Worm (Caenorhabditis elegans) whole organism, L4 larva: ENCODE data around the gene ptr-6.
A peak's percentile ranks its signal among the peaks of the same experiment; 100 is the strongest.

Experiments used
- D1046.2 ChIP-seq: fragments of 200-800 bp; sonication (Bioruptor generic); IDR thresholded peaks from 2 replicates; pipeline ENCODE4 v1.3.6; 2022; ENCODE audit warnings: missing genetic modification characterization, missing compliant biosample characterization
- F10B5.3 ChIP-seq: sonication (generic microtip); optimal IDR thresholded peaks from 2 replicates; lab custom pipeline; 2016; ENCODE audit warnings: mild to moderate bottlenecking, missing genetic modification characterization, missing compliant biosample characterization
- F49E8.2 ChIP-seq: sonication (generic microtip); optimal IDR thresholded peaks from 2 replicates; lab custom pipeline; 2016; ENCODE audit warnings: missing compliant biosample characterization, mild to moderate bottlenecking, missing genetic modification characterization, borderline replicate concordance
- R02D3.7 ChIP-seq: fragments of 150-350 bp; sonication (generic microtip); optimal IDR thresholded peaks from 3 replicates; lab custom pipeline; 2014; ENCODE audit warnings: missing biosample characterization, missing genetic modification characterization
- T26A8.4 ChIP-seq: fragments of 200-800 bp; sonication (Bioruptor generic); IDR thresholded peaks from 2 replicates; pipeline ENCODE4 v1.3.6; 2022; ENCODE audit warnings: missing genetic modification characterization, missing compliant biosample characterization
- Y48G9A.11 ChIP-seq: fragments of 200-800 bp; sonication (Bioruptor generic); IDR thresholded peaks from 2 replicates; pipeline ENCODE4 v1.3.6; 2022; ENCODE audit warnings: missing genetic modification reagents, missing genetic modification characterization, missing compliant biosample characterization
- ZK546.5 ChIP-seq, 2 experiments: sonication (generic microtip); optimal IDR thresholded peaks; 2 replicates each; lab custom pipeline; 2017; ENCODE audit warnings: missing biosample characterization in 2 of 2, missing genetic modification characterization in 2 of 2
- aha-1 ChIP-seq: fragments of 150-350 bp; peaks from one replicate; lab custom pipeline; 2014; ENCODE audit warnings: missing biosample characterization, missing genetic modification characterization
- aly-2 ChIP-seq: sonication (generic microtip); optimal IDR thresholded peaks from 2 replicates; lab custom pipeline; 2018; ENCODE audit warnings: missing biosample characterization, missing genetic modification characterization
- ama-1 ChIP-seq: fragments of 150-350 bp; optimal IDR thresholded peaks from 2 replicates; lab custom pipeline; 2014; ENCODE audit warnings: inconsistent platforms, mixed read lengths
- arid-1 ChIP-seq: fragments of 200-800 bp; sonication (Bioruptor generic); conservative IDR thresholded peaks from 2 replicates; pipeline ENCODE4 v1.3.6; 2022; ENCODE audit warnings: missing genetic modification reagents, missing genetic modification characterization, missing compliant biosample characterization
- ceh-20 ChIP-seq: fragments of 200-800 bp; sonication (Bioruptor generic); IDR thresholded peaks from 2 replicates; pipeline ENCODE4 v1.3.6; 2022; ENCODE audit warnings: missing genetic modification reagents, missing genetic modification characterization, missing compliant biosample characterization
- ceh-32 ChIP-seq: sonication (generic microtip); optimal IDR thresholded peaks from 2 replicates; lab custom pipeline; 2016; ENCODE audit warnings: mild to moderate bottlenecking, missing genetic modification characterization, missing compliant biosample characterization; ENCODE audit not compliant: poor library complexity
- ctbp-1 ChIP-seq: fragments of 200-800 bp; sonication (Bioruptor generic); IDR thresholded peaks from 2 replicates; pipeline ENCODE4 v1.3.6; 2022; ENCODE audit warnings: missing genetic modification reagents, missing genetic modification characterization, missing compliant biosample characterization
- daf-16 ChIP-seq, 3 experiments: sonication (generic microtip); optimal IDR thresholded peaks; 2 replicates each; lab custom pipeline; 2016 to 2017; ENCODE audit warnings: missing genetic modification characterization in 3 of 3, missing genetic modification reagents in 3 of 3, mild to moderate bottlenecking in 2 of 3, missing compliant biosample characterization in 2 of 3, missing biosample characterization in 1 of 3, moderate library complexity in 1 of 3
- dmd-6 ChIP-seq: fragments of 200-800 bp; sonication (Bioruptor generic); IDR thresholded peaks from 2 replicates; pipeline ENCODE4 v1.3.6; 2022; ENCODE audit warnings: missing genetic modification reagents, missing genetic modification characterization, missing compliant biosample characterization
- dmd-9 ChIP-seq: fragments of 200-800 bp; sonication (Bioruptor generic); IDR thresholded peaks from 2 replicates; pipeline ENCODE4 v1.3.6; 2022; ENCODE audit warnings: missing genetic modification reagents, missing genetic modification characterization, missing compliant biosample characterization
- duxl-1 ChIP-seq: sonication (generic microtip); optimal IDR thresholded peaks from 2 replicates; lab custom pipeline; 2016; ENCODE audit warnings: mild to moderate bottlenecking, missing genetic modification characterization, moderate library complexity, missing compliant biosample characterization; ENCODE audit not compliant: poor library complexity
- egl-27 ChIP-seq: sonication (generic microtip); optimal IDR thresholded peaks from 3 replicates; lab custom pipeline; 2017; ENCODE audit warnings: missing biosample characterization, missing genetic modification reagents, missing genetic modification characterization
- fkh-10 ChIP-seq: fragments of 150-350 bp; optimal IDR thresholded peaks from 2 replicates; lab custom pipeline; 2014; ENCODE audit warnings: missing biosample characterization, missing genetic modification reagents, missing genetic modification characterization
- gei-8 ChIP-seq: fragments of 200-800 bp; sonication (Bioruptor generic); optimal IDR thresholded peaks from 2 replicates; lab custom pipeline; 2018; ENCODE audit warnings: mild to moderate bottlenecking, missing genetic modification characterization, missing compliant biosample characterization
- hif-1 ChIP-seq, 2 experiments: sonication (generic microtip); optimal IDR thresholded peaks; 2 replicates each; lab custom pipeline; 2016 to 2017; ENCODE audit warnings: missing compliant biosample characterization in 2 of 2, missing genetic modification characterization in 2 of 2, missing genetic modification reagents in 2 of 2, missing genotype in 2 of 2, mild to moderate bottlenecking in 1 of 2
- hlh-11 ChIP-seq: fragments of 200-800 bp; sonication (Bioruptor generic); optimal IDR thresholded peaks from 2 replicates; lab custom pipeline; 2018; ENCODE audit warnings: mild to moderate bottlenecking, missing genetic modification characterization, missing compliant biosample characterization
- jun-1 ChIP-seq: fragments of 150-350 bp; optimal IDR thresholded peaks from 2 replicates; lab custom pipeline; 2014; ENCODE audit warnings: missing biosample characterization, missing genetic modification reagents, missing genetic modification characterization
- lin-13 ChIP-seq: fragments of 150-350 bp; optimal IDR thresholded peaks from 2 replicates; lab custom pipeline; 2014; ENCODE audit warnings: missing biosample characterization, missing genetic modification reagents, missing genetic modification characterization
- lin-15B ChIP-seq: fragments of 150-350 bp; sonication (generic microtip); optimal IDR thresholded peaks from 3 replicates; lab custom pipeline; 2014; ENCODE audit warnings: missing biosample characterization, missing genetic modification characterization
- lin-29 ChIP-seq: fragments of 200-800 bp; sonication (Bioruptor generic); IDR thresholded peaks from 2 replicates; pipeline ENCODE4 v1.3.6; 2022; ENCODE audit warnings: missing genetic modification reagents, missing genetic modification characterization, missing compliant biosample characterization
- lsy-2 ChIP-seq, 2 experiments: fragments of 150-350 bp in 1 of 2; sonication (generic microtip) in 1 of 2; optimal IDR thresholded peaks; 2 replicates each; lab custom pipeline; 2014 to 2017; ENCODE audit warnings: missing biosample characterization in 2 of 2, missing genetic modification characterization in 2 of 2
- madf-5 ChIP-seq, 2 experiments: fragments of 200-800 bp; sonication (Bioruptor generic); IDR thresholded peaks; 2 replicates each; pipeline ENCODE4 v1.3.6; 2022; ENCODE audit warnings: missing compliant biosample characterization in 2 of 2, missing genetic modification characterization in 2 of 2
- madf-9 ChIP-seq: fragments of 200-800 bp; sonication (Bioruptor generic); conservative IDR thresholded peaks from 2 replicates; pipeline ENCODE4 v1.3.6; 2022; ENCODE audit warnings: missing genetic modification reagents, missing genetic modification characterization, missing compliant biosample characterization
- mdl-1 ChIP-seq, 2 experiments: fragments of 150-350 bp in 1 of 2; sonication (generic microtip) in 1 of 2; optimal IDR thresholded peaks; 2 replicates each; lab custom pipeline; 2014 to 2017; ENCODE audit warnings: missing biosample characterization in 2 of 2, missing genetic modification characterization in 2 of 2
- mdt-29 ChIP-seq: fragments of 200-800 bp; sonication (Bioruptor generic); IDR thresholded peaks from 2 replicates; pipeline ENCODE4 v1.3.6; 2022; ENCODE audit warnings: missing genetic modification reagents, missing genetic modification characterization, missing compliant biosample characterization
- mxl-3 ChIP-seq: fragments of 200-800 bp; sonication (Bioruptor generic); optimal IDR thresholded peaks from 2 replicates; lab custom pipeline; 2018; ENCODE audit warnings: mild to moderate bottlenecking, missing genetic modification characterization, missing compliant biosample characterization
- nhr-10 ChIP-seq: fragments of 150-350 bp; optimal IDR thresholded peaks from 2 replicates; lab custom pipeline; 2014; ENCODE audit warnings: missing biosample characterization, missing genetic modification characterization
- nhr-11 ChIP-seq: fragments of 150-350 bp; optimal IDR thresholded peaks from 2 replicates; lab custom pipeline; 2014; ENCODE audit warnings: missing biosample characterization, missing genetic modification characterization
- nhr-28 ChIP-seq: fragments of 150-350 bp; optimal IDR thresholded peaks from 2 replicates; lab custom pipeline; 2014; ENCODE audit warnings: missing biosample characterization, missing genetic modification characterization
- nhr-41 ChIP-seq: fragments of 200-800 bp; sonication (Bioruptor generic); IDR thresholded peaks from 2 replicates; pipeline ENCODE4 v1.3.6; 2022; ENCODE audit warnings: missing genetic modification reagents, missing genetic modification characterization, missing compliant biosample characterization
- nhr-42 ChIP-seq: fragments of 200-800 bp; sonication (Bioruptor generic); IDR thresholded peaks from 2 replicates; pipeline ENCODE4 v1.3.6; 2022; ENCODE audit warnings: missing genetic modification characterization, missing compliant biosample characterization
- nhr-48 ChIP-seq: sonication (generic microtip); optimal IDR thresholded peaks from 2 replicates; lab custom pipeline; 2016; ENCODE audit warnings: mild to moderate bottlenecking, missing genetic modification characterization, missing compliant biosample characterization
- nhr-6 ChIP-seq: fragments of 150-350 bp; optimal IDR thresholded peaks from 2 replicates; lab custom pipeline; 2014; ENCODE audit warnings: missing biosample characterization, missing genetic modification characterization
- php-3 ChIP-seq: fragments of 200-800 bp; sonication (Bioruptor generic); IDR thresholded peaks from 2 replicates; pipeline ENCODE4 v1.3.6; 2022; ENCODE audit warnings: missing genetic modification reagents, missing genetic modification characterization, missing compliant biosample characterization
- saeg-2 ChIP-seq: fragments of 200-800 bp; sonication (Bioruptor generic); IDR thresholded peaks from 2 replicates; pipeline ENCODE4 v1.3.6; 2022; ENCODE audit warnings: missing genetic modification reagents, missing genetic modification characterization, missing compliant biosample characterization
- sdz-12 ChIP-seq: fragments of 200-800 bp; sonication (Bioruptor generic); optimal IDR thresholded peaks from 2 replicates; lab custom pipeline; 2018; ENCODE audit warnings: mild to moderate bottlenecking, missing genetic modification characterization, missing compliant biosample characterization
- snpc-4 ChIP-seq: fragments of 150-350 bp; optimal IDR thresholded peaks from 2 replicates; lab custom pipeline; 2014; ENCODE audit warnings: missing biosample characterization, missing genetic modification characterization
- unc-39 ChIP-seq: sonication (generic microtip); optimal IDR thresholded peaks from 2 replicates; lab custom pipeline; 2017; ENCODE audit warnings: missing biosample characterization, missing genetic modification characterization
- unc-62 ChIP-seq, 3 experiments: fragments of 150-350 bp in 1 of 3; sonication (generic microtip); optimal IDR thresholded peaks in 2 of 3; peaks in 1 of 3; 1 replicate in 1 of 3; 2 replicates in 2 of 3; lab custom pipeline; 2014 to 2017; ENCODE audit warnings: missing biosample characterization in 3 of 3, missing genetic modification characterization in 3 of 3, missing genetic modification reagents in 3 of 3, missing genotype in 1 of 3
- zip-11 ChIP-seq: fragments of 200-800 bp; sonication (Bioruptor generic); IDR thresholded peaks from 2 replicates; pipeline ENCODE4 v1.3.6; 2022; ENCODE audit warnings: missing genetic modification characterization, missing compliant biosample characterization
- zip-2 ChIP-seq: fragments of 150-350 bp; optimal IDR thresholded peaks from 2 replicates; lab custom pipeline; 2014; ENCODE audit warnings: missing biosample characterization, missing genetic modification characterization

The ptr-6 gene

DNA sequence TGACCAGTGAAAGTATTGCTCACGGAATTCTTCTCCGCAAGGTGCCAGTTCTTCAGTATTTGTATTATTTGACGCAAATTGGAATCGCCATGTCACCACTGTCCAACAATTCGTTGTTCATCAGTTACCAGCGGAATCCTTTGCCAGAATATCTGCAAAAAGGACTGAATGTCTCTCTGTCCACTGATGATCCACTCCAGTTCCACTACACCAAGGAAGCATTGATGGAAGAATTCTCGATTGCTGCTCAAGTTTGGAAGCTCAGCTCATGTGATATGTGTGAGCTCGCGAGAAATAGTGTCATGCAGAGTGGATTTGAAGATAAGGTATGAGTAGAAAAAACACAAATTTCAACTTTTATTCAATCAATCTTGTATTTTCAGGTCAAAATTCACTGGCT is 37.5 kb downstream of the ptr-6 start:
- TF ChIP-seq fkh-10 (GFP tag; lab: Kevin White, UChicago): no peak
- peak in 1 of 2 experiments; percentile 86 for TF ChIP-seq unc-62 (GFP tag; optimal IDR thresholded peaks at IDR 0.05 in 1 of 2; lab: Kevin White, UChicago)
- TF ChIP-seq unc-62 (tag; optimal IDR thresholded peaks at IDR 0.05; lab: Kevin White, UChicago): no peak

DNA sequence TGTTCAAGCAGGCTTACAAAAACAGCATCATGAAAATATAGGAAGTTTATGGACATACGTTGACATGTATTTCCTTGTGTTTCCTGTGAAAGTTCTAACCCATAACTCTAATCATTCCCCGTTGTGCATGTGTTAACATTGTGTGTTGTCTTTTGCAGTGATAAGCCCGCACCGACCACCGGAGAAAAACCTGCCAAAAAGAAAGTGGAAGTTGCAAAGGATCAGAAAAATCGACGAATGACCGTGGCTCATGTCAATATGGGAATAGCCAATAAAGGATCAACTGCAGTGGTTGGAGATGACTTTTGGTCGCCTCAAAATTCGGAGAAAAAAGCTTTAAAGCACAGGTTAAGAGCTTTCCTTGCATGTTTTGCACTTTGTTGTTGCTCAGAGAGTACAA is 41.4 kb downstream of the ptr-6 start:
- TF ChIP-seq hif-1 (tag; optimal IDR thresholded peaks at IDR 0.05; lab: Kevin White, UChicago) (no peak), Y48G9A.11 (GFP tag; lab: Robert Waterston, UW) (no peak), ceh-32 (no peak), gei-8 (GFP tag; lab: Kevin White, UChicago) (no peak), unc-62 (GFP tag; optimal IDR thresholded peaks at IDR 0.05 in 1 of 2; lab: Kevin White, UChicago) (no peak), unc-62 (tag; optimal IDR thresholded peaks at IDR 0.05; lab: Kevin White, UChicago) (no peak), lsy-2 (tag; optimal IDR thresholded peaks at IDR 0.05; lab: Kevin White, UChicago) (no peak), aha-1 (peak; percentile 82), nhr-11 (tag; lab: Kevin White, UChicago) (no peak), madf-5 (GFP tag; IDR thresholded peaks at IDR 0.05; lab: Robert Waterston, UW) (no peak), madf-9 (GFP tag; lab: Robert Waterston, UW) (no peak), nhr-28 (tag; lab: Kevin White, UChicago) (peak; percentile 7), T26A8.4 (GFP tag; lab: Robert Waterston, UW) (no peak), zip-11 (GFP tag; lab: Robert Waterston, UW) (no peak), duxl-1 (no peak), mdt-29 (no peak), php-3 (GFP tag; lab: Robert Waterston, UW) (no peak), R02D3.7 (tag; lab: Kevin White, UChicago) (no peak), snpc-4 (no peak), ceh-20 (GFP tag; lab: Robert Waterston, UW) (no peak), F10B5.3 (tag; lab: Kevin White, UChicago) (no peak), daf-16 (GFP tag; optimal IDR thresholded peaks at IDR 0.05; lab: Kevin White, UChicago) (no peak), daf-16 (tag; optimal IDR thresholded peaks at IDR 0.05; lab: Kevin White, UChicago) (peak; percentile 16), lin-29 (GFP tag; lab: Robert Waterston, UW) (no peak), mdl-1 (tag; optimal IDR thresholded peaks at IDR 0.05; lab: Kevin White, UChicago) (no peak)

DNA sequence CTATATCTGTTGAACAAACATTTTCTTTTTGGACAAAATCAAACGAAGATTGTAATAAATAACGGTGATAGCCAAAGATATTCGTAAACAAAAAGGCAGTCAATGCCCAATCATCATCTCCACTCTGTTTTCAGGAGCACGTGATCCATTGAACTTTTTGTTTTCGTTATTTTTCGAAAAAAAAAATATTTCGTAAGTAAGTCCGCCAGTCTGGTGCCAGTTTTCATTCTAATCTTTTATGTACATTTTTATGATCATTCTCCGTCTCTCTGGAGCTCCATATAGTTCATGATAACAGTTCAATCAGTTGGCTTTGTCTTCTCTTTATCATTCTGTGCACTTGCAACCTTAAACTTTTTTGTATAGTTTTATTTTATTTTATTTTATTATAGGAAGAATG is 43.7 kb downstream of the ptr-6 start, which contains the start of gene ampd-1:
ampd-1 (plus strand) TSS at position 393 of the 400 bp plus-strand sequence.
- TF ChIP-seq dmd-6 (peak; percentile 44; the same call in 1 of the 2 replicates), nhr-41 (no peak), F49E8.2 (tag; lab: Kevin White, UChicago) (no peak), nhr-48 (tag; lab: Kevin White, UChicago) (no peak), arid-1 (GFP tag; lab: Robert Waterston, UW) (no peak), hlh-11 (tag; lab: Kevin White, UChicago) (peak; percentile 67), D1046.2 (no peak), unc-39 (tag; lab: Kevin White, UChicago) (no peak), dmd-9 (GFP tag; lab: Robert Waterston, UW) (no peak), lin-29 (GFP tag; lab: Robert Waterston, UW) (no peak), nhr-42 (GFP tag; lab: Robert Waterston, UW) (no peak), sdz-12 (GFP tag; lab: Kevin White, UChicago) (no peak), ama-1 (lab: Kevin White, UChicago) (no peak), saeg-2 (GFP tag; lab: Robert Waterston, UW) (no peak), zip-2 (tag; lab: Kevin White, UChicago) (no peak), lin-15B (tag; lab: Kevin White, UChicago) (no peak), ZK546.5 (tag; optimal IDR thresholded peaks at IDR 0.05; lab: Kevin White, UChicago) (no peak), jun-1 (no peak), aly-2 (tag; lab: Kevin White, UChicago) (no peak), nhr-11 (tag; lab: Kevin White, UChicago) (no peak), lin-13 (GFP tag; lab: Kevin White, UChicago) (no peak), egl-27 (no peak), daf-16 (GFP tag; optimal IDR thresholded peaks at IDR 0.05; lab: Kevin White, UChicago) (peak in 1 of 2 experiments; percentile 60), daf-16 (tag; optimal IDR thresholded peaks at IDR 0.05; lab: Kevin White, UChicago) (peak; percentile 96), nhr-10 (no peak), nhr-6 (tag; lab: Kevin White, UChicago) (no peak), ceh-20 (GFP tag; lab: Robert Waterston, UW) (no peak), php-3 (GFP tag; lab: Robert Waterston, UW) (peak; percentile 87), mxl-3 (no peak), ctbp-1 (GFP tag; lab: Robert Waterston, UW) (no peak)
